Worm (Caenorhabditis elegans): ENCODE results near the gene F59C12.4.

DNA sequence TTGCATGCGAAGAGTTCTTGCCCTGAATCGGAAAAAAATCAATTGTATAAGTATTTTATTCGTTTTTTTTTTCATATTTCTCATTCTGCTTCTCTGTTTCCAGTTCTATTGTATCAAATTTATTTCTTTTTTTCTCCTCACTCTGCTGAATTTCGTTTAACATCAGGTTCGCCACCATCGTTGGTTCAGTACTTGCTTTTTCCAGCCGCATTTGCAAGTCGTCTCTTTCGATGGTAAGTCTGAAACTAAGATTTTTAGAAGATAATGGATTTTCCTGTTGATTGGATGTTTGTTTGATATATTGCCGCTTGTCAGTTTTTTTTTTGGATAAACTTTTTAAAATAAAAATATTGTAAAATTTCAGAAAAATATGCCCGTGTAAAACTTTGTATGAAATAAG lies 4.7 kb upstream of the F59C12.4 start:
- TF ChIP-seq nhr-27 (tag; optimal IDR thresholded peaks at IDR 0.05) (no peak), hlh-12 (tag; optimal IDR thresholded peaks at IDR 0.05) (no peak), lsl-1 (GFP tag; optimal IDR thresholded peaks at IDR 0.05) (no peak)
